Worm (Caenorhabditis elegans) whole organism, L1 larva: ENCODE data around the gene snai-1.

Experiments
- ama-1 ChIP-seq: fragments of 150-350 bp; optimal IDR thresholded peaks from 2 replicates; lab custom pipeline; 2014
- blmp-1 ChIP-seq: fragments of 150-350 bp; optimal IDR thresholded peaks from 2 replicates; lab custom pipeline; 2014; ENCODE audit warnings: missing biosample characterization, missing genetic modification characterization
- ceh-63 ChIP-seq: fragments of 200-800 bp; sonication (Bioruptor generic); optimal IDR thresholded peaks from 2 replicates; lab custom pipeline; 2018; ENCODE audit warnings: mild to moderate bottlenecking, missing genetic modification characterization, missing compliant biosample characterization
- ceh-82 ChIP-seq, 3 experiments: fragments of 150-350 bp in 1 of 3; sonication (generic microtip) in 2 of 3; optimal IDR thresholded peaks; 2 replicates each; lab custom pipeline; 2014 to 2017; ENCODE audit warnings: missing biosample characterization in 3 of 3, missing genetic modification characterization in 3 of 3
- ceh-88 ChIP-seq: fragments of 200-800 bp; sonication (Bioruptor generic); IDR thresholded peaks from 2 replicates; pipeline ENCODE4 v1.3.6; 2022; ENCODE audit warnings: missing genetic modification characterization, missing compliant biosample characterization
- dpl-1 ChIP-seq, 3 experiments: fragments of 150-350 bp in 2 of 3; sonication (generic microtip) in 1 of 3; optimal IDR thresholded peaks; 2 replicates each; lab custom pipeline; 2014 to 2017; ENCODE audit warnings: missing biosample characterization in 3 of 3, missing genetic modification characterization in 3 of 3, missing genetic modification reagents in 3 of 3
- dsc-1 ChIP-seq: sonication (generic microtip); optimal IDR thresholded peaks from 2 replicates; lab custom pipeline; 2016; ENCODE audit warnings: mild to moderate bottlenecking, missing genetic modification characterization, missing compliant biosample characterization
- efl-3 ChIP-seq: fragments of 200-800 bp; sonication (Bioruptor generic); optimal IDR thresholded peaks from 2 replicates; lab custom pipeline; 2018; ENCODE audit warnings: mild to moderate bottlenecking, missing genetic modification characterization, missing compliant biosample characterization
- ets-5 ChIP-seq: fragments of 200-800 bp; sonication (Bioruptor generic); IDR thresholded peaks from 2 replicates; pipeline ENCODE4 v1.3.6; 2022; ENCODE audit warnings: missing genetic modification characterization, missing compliant biosample characterization
- fkh-10 ChIP-seq: sonication (generic microtip); optimal IDR thresholded peaks from 2 replicates; lab custom pipeline; 2017; ENCODE audit warnings: missing biosample characterization, missing genetic modification reagents, missing genetic modification characterization
- fkh-8 ChIP-seq: sonication (generic microtip); optimal IDR thresholded peaks from 2 replicates; lab custom pipeline; 2016; ENCODE audit warnings: mild to moderate bottlenecking, missing genetic modification characterization, missing compliant biosample characterization
- grh-1 ChIP-seq: fragments of 200-800 bp; sonication (Bioruptor generic); IDR thresholded peaks from 2 replicates; pipeline ENCODE4 v1.3.6; 2022; ENCODE audit warnings: missing genetic modification reagents, missing genetic modification characterization, missing compliant biosample characterization
- hlh-17 ChIP-seq: fragments of 200-800 bp; sonication (Bioruptor generic); optimal IDR thresholded peaks from 2 replicates; lab custom pipeline; 2018; ENCODE audit warnings: missing genetic modification characterization, mild to moderate bottlenecking, missing compliant biosample characterization, moderate library complexity, borderline replicate concordance
- hlh-4 ChIP-seq: sonication (generic microtip); optimal IDR thresholded peaks from 2 replicates; lab custom pipeline; 2016; ENCODE audit warnings: mild to moderate bottlenecking, missing genetic modification characterization, missing compliant biosample characterization
- isw-1 ChIP-seq: fragments of 200-800 bp; sonication (Bioruptor generic); IDR thresholded peaks from 2 replicates; pipeline ENCODE4 v1.3.6; 2022; ENCODE audit warnings: missing genetic modification characterization, missing compliant biosample characterization
- jun-1 ChIP-seq: fragments of 150-350 bp; optimal IDR thresholded peaks from 2 replicates; lab custom pipeline; 2014; ENCODE audit warnings: missing biosample characterization, missing genetic modification reagents, missing genetic modification characterization
- lin-39 ChIP-seq: fragments of 150-350 bp; optimal IDR thresholded peaks from 2 replicates; lab custom pipeline; 2014; ENCODE audit warnings: missing biosample characterization, missing genetic modification reagents, missing genetic modification characterization
- lir-3 ChIP-seq: sonication (generic microtip); optimal IDR thresholded peaks from 2 replicates; lab custom pipeline; 2016; ENCODE audit warnings: mild to moderate bottlenecking, missing genetic modification characterization, moderate library complexity, missing compliant biosample characterization; ENCODE audit not compliant: poor library complexity
- lsy-2 ChIP-seq, 2 experiments: fragments of 150-350 bp; optimal IDR thresholded peaks; 2 replicates each; lab custom pipeline; 2014; ENCODE audit warnings: missing biosample characterization in 2 of 2, missing genetic modification characterization in 2 of 2
- mdl-1 ChIP-seq, 2 experiments: fragments of 150-350 bp; optimal IDR thresholded peaks; 2 replicates each; lab custom pipeline; 2014 to 2017; ENCODE audit warnings: missing biosample characterization in 2 of 2, missing genetic modification characterization in 2 of 2, inconsistent platforms in 1 of 2
- mef-2 ChIP-seq: fragments of 150-350 bp; optimal IDR thresholded peaks from 2 replicates; lab custom pipeline; 2014; ENCODE audit warnings: missing biosample characterization, missing genetic modification characterization
- mep-1 ChIP-seq: fragments of 150-350 bp; optimal IDR thresholded peaks from 2 replicates; lab custom pipeline; 2014; ENCODE audit warnings: missing biosample characterization, missing genetic modification characterization
- nhr-11 ChIP-seq: fragments of 150-350 bp; optimal IDR thresholded peaks from 2 replicates; lab custom pipeline; 2014; ENCODE audit warnings: missing biosample characterization, missing genetic modification characterization
- nhr-47 ChIP-seq: sonication (generic microtip); optimal IDR thresholded peaks from 2 replicates; lab custom pipeline; 2016; ENCODE audit warnings: mild to moderate bottlenecking, missing genetic modification characterization, moderate library complexity, missing compliant biosample characterization
- nhr-71 ChIP-seq: sonication (generic microtip); optimal IDR thresholded peaks from 2 replicates; lab custom pipeline; 2016; ENCODE audit warnings: mild to moderate bottlenecking, missing genetic modification characterization, moderate library complexity, missing compliant biosample characterization
- nhr-76 ChIP-seq: sonication (generic microtip); optimal IDR thresholded peaks from 2 replicates; lab custom pipeline; 2017; ENCODE audit warnings: missing biosample characterization, missing genetic modification characterization
- nhr-77 ChIP-seq: fragments of 150-350 bp; optimal IDR thresholded peaks from 2 replicates; lab custom pipeline; 2014; ENCODE audit warnings: missing biosample characterization, missing genetic modification characterization
- nhr-90 ChIP-seq: sonication (generic microtip); optimal IDR thresholded peaks from 2 replicates; lab custom pipeline; 2016; ENCODE audit warnings: mild to moderate bottlenecking, missing genetic modification characterization, missing compliant biosample characterization; ENCODE audit not compliant: poor library complexity
- pag-3 ChIP-seq: sonication (generic microtip); optimal IDR thresholded peaks from 2 replicates; lab custom pipeline; 2017; ENCODE audit warnings: missing genetic modification characterization, mild to moderate bottlenecking, missing compliant biosample characterization, antibody characterized with exemption, borderline replicate concordance; ENCODE audit not compliant: insufficient read depth
- rnt-1 ChIP-seq: sonication (generic microtip); optimal IDR thresholded peaks from 2 replicates; lab custom pipeline; 2016; ENCODE audit warnings: mild to moderate bottlenecking, missing genetic modification characterization, moderate library complexity, missing compliant biosample characterization
- skn-1 ChIP-seq: fragments of 150-350 bp; optimal IDR thresholded peaks from 2 replicates; lab custom pipeline; 2014; ENCODE audit warnings: missing biosample characterization, missing genetic modification characterization
- snpc-4 ChIP-seq: fragments of 150-350 bp; optimal IDR thresholded peaks from 2 replicates; lab custom pipeline; 2014; ENCODE audit warnings: missing biosample characterization, missing genetic modification characterization
- snu-23 ChIP-seq: sonication (generic microtip); optimal IDR thresholded peaks from 2 replicates; lab custom pipeline; 2016; ENCODE audit warnings: missing genetic modification characterization, missing compliant biosample characterization
- sox-4 ChIP-seq: sonication (generic microtip); optimal IDR thresholded peaks from 2 replicates; lab custom pipeline; 2016; ENCODE audit warnings: missing genetic modification characterization, missing compliant biosample characterization
- sptf-1 ChIP-seq: fragments of 150-350 bp; optimal IDR thresholded peaks from 2 replicates; lab custom pipeline; 2014; ENCODE audit warnings: missing biosample characterization, missing genetic modification characterization
- sup-37 ChIP-seq: fragments of 200-800 bp; sonication (Bioruptor generic); optimal IDR thresholded peaks from 2 replicates; lab custom pipeline; 2018; ENCODE audit warnings: mild to moderate bottlenecking, missing genetic modification characterization, missing compliant biosample characterization
- swsn-7 ChIP-seq: sonication (generic microtip); optimal IDR thresholded peaks from 2 replicates; lab custom pipeline; 2016; ENCODE audit warnings: missing genetic modification characterization, missing compliant biosample characterization
- tlp-1 ChIP-seq: fragments of 150-350 bp; optimal IDR thresholded peaks from 2 replicates; lab custom pipeline; 2014; ENCODE audit warnings: missing biosample characterization, missing genetic modification characterization
- unc-86 ChIP-seq: sonication (generic microtip); optimal IDR thresholded peaks from 2 replicates; lab custom pipeline; 2016; ENCODE audit warnings: missing genetic modification characterization, missing compliant biosample characterization
- unc-98 ChIP-seq: fragments of 200-800 bp; sonication (Bioruptor generic); IDR thresholded peaks from 2 replicates; pipeline ENCODE4 v1.3.6; 2022; ENCODE audit warnings: missing genetic modification characterization, missing compliant biosample characterization
- vab-15 ChIP-seq: sonication (generic microtip); optimal IDR thresholded peaks from 2 replicates; lab custom pipeline; 2017; ENCODE audit warnings: missing genotype, mild to moderate bottlenecking, missing genetic modification characterization, missing compliant biosample characterization
- xbp-1 ChIP-seq: sonication (generic microtip); optimal IDR thresholded peaks from 2 replicates; lab custom pipeline; 2016; ENCODE audit warnings: missing genetic modification characterization, missing compliant biosample characterization
- zip-4 ChIP-seq: fragments of 200-800 bp; sonication (Bioruptor generic); optimal IDR thresholded peaks from 2 replicates; lab custom pipeline; 2018; ENCODE audit warnings: mild to moderate bottlenecking, missing genetic modification characterization, moderate library complexity, missing compliant biosample characterization
- ztf-11 ChIP-seq, 2 experiments: sonication (generic microtip); optimal IDR thresholded peaks; 2 replicates each; lab custom pipeline; 2016 to 2017; ENCODE audit warnings: missing genetic modification characterization in 2 of 2, missing biosample characterization in 1 of 2, missing compliant biosample characterization in 1 of 2
- ztf-4 ChIP-seq: fragments of 150-350 bp; optimal IDR thresholded peaks from 2 replicates; lab custom pipeline; 2014; ENCODE audit warnings: missing biosample characterization, missing genetic modification characterization

snai-1 gene

ce11 chrIV:273299-273698, 40.2 kb downstream of the snai-1 start, which contains the start of gene srh-282:
TSS of gene srh-282 (minus strand) at chrIV:273399.
- TF ChIP-seq ceh-88 (GFP tag; lab: Robert Waterston, UW) (no peak), ama-1 (lab: Kevin White, UChicago) (no peak), unc-98 (GFP tag; lab: Robert Waterston, UW) (no peak), sox-4 (tag; lab: Kevin White, UChicago) (no peak), fkh-10 (GFP tag; lab: Kevin White, UChicago) (no peak), isw-1 (GFP tag; lab: Robert Waterston, UW) (no peak), nhr-77 (tag; lab: Kevin White, UChicago) (no peak), efl-3 (no peak), grh-1 (no peak), nhr-76 (tag; lab: Kevin White, UChicago) (no peak), fkh-8 (tag; lab: Kevin White, UChicago) (no peak), sptf-1 (tag; lab: Kevin White, UChicago) (no peak), xbp-1 (no peak), lsy-2 (tag; optimal IDR thresholded peaks at IDR 0.05; lab: Kevin White, UChicago) (no peak), snpc-4 (tag; lab: Kevin White, UChicago) (no peak), zip-4 (no peak), vab-15 (tag; lab: Kevin White, UChicago) (no peak), unc-86 (tag; lab: Kevin White, UChicago) (no peak), hlh-17 (GFP tag; lab: Kevin White, UChicago) (no peak)
- TF ChIP-seq, all 84 proteins: peak for 0

- no peak for TF ChIP-seq nhr-90 (tag; lab: Kevin White, UChicago)
- no peak for TF ChIP-seq ets-5 (GFP tag; lab: Robert Waterston, UW)
- no peak for TF ChIP-seq ceh-88 (GFP tag; lab: Robert Waterston, UW)
- no peak for TF ChIP-seq xbp-1
- TF ChIP-seq nhr-71: no peak
- TF ChIP-seq nhr-76 (tag; lab: Kevin White, UChicago): no peak
- no peak for TF ChIP-seq lin-39 (tag; lab: Kevin White, UChicago)
- TF ChIP-seq mdl-1 (tag; optimal IDR thresholded peaks at IDR 0.05; lab: Kevin White, UChicago): no peak
- TF ChIP-seq unc-86 (tag; lab: Kevin White, UChicago): no peak
- no peak for TF ChIP-seq rnt-1 (tag; lab: Kevin White, UChicago)
- no peak for TF ChIP-seq mep-1
- TF ChIP-seq, all 84 proteins: peak for 0
Observed at ce11 chrIV:269107-269506, 44.4 kb downstream of the snai-1 start, which contains the start of gene T21D12.11. TSS of gene T21D12.11 (plus strand) at chrIV:269407.

ce11 chrIV:266148-266547, 47.4 kb downstream of the snai-1 start, which contains the start of gene T21D12.12:
TSS of gene T21D12.12 (plus strand) at chrIV:266448.
- TF ChIP-seq nhr-76 (tag; lab: Kevin White, UChicago) (no peak), nhr-71 (no peak), xbp-1 (no peak), snu-23 (GFP tag; lab: Kevin White, UChicago) (no peak)

- TF ChIP-seq fkh-10 (GFP tag; lab: Kevin White, UChicago) (no peak), tlp-1 (no peak), pag-3 (no peak), ztf-11 (tag; optimal IDR thresholded peaks at IDR 0.05; lab: Kevin White, UChicago) (no peak), jun-1 (no peak), swsn-7 (tag; lab: Kevin White, UChicago) (peak; percentile 31), nhr-47 (tag; lab: Kevin White, UChicago) (no peak), rnt-1 (tag; lab: Kevin White, UChicago) (peak; percentile 67), lir-3 (tag; lab: Kevin White, UChicago) (no peak), sup-37 (GFP tag; lab: Kevin White, UChicago) (no peak), ceh-63 (GFP tag; lab: Kevin White, UChicago) (no peak), nhr-11 (tag; lab: Kevin White, UChicago) (no peak), unc-86 (tag; lab: Kevin White, UChicago) (no peak), ztf-4 (tag; lab: Kevin White, UChicago) (peak; percentile 45), snpc-4 (tag; lab: Kevin White, UChicago) (no peak), sptf-1 (tag; lab: Kevin White, UChicago) (no peak), mep-1 (peak; percentile 59), mef-2 (tag; lab: Kevin White, UChicago) (no peak), hlh-4 (tag; lab: Kevin White, UChicago) (no peak), snu-23 (GFP tag; lab: Kevin White, UChicago) (peak; percentile 58), ceh-82 (tag; optimal IDR thresholded peaks at IDR 0.05; lab: Kevin White, UChicago) (peak in 2 of 3 experiments; percentile 1 to 5), blmp-1 (tag; lab: Kevin White, UChicago) (no peak), dsc-1 (tag; lab: Kevin White, UChicago) (peak; percentile 58), dpl-1 (GFP tag; optimal IDR thresholded peaks at IDR 0.05; lab: Kevin White, UChicago) (peak in 1 of 3 experiments; percentile 39), skn-1 (tag; lab: Kevin White, UChicago) (no peak), nhr-71 (peak; percentile 51)
Observed at ce11 chrIV:264182-264709, 49.3 kb downstream of the snai-1 start, which contains the start of gene pat-6. TSS of gene pat-6 (minus strand) at chrIV:264232.
